Worm (Caenorhabditis elegans): ENCODE data around the gene atx-2.

The atx-2 gene

ce11 chrIII:10461164-10461546 lies at the start of gene atx-2:
atx-2 (plus strand) TSS chrIII:10461389.
- TF ChIP-seq R02D3.7 (tag; optimal IDR thresholded peaks at IDR 0.05): peak; percentile 79
- no peak for TF ChIP-seq unc-62 (GFP tag; optimal IDR thresholded peaks at IDR 0.05)
- TF ChIP-seq eor-1 (tag; optimal IDR thresholded peaks at IDR 0.05): no peak
- TF ChIP-seq nfya-1 (tag; optimal IDR thresholded peaks at IDR 0.05; ENCODE audit: insufficient read depth): peak; percentile 69
- no peak for TF ChIP-seq nhr-12 (tag; optimal IDR thresholded peaks at IDR 0.05)
- TF ChIP-seq egl-5 (tag; optimal IDR thresholded peaks at IDR 0.05): peak; percentile 26
- peak; percentile 98 for TF ChIP-seq hmg-11 (tag; optimal IDR thresholded peaks at IDR 0.05)
- TF ChIP-seq ceh-9 (tag; optimal IDR thresholded peaks at IDR 0.05): no peak
- TF ChIP-seq nhr-237 (tag; optimal IDR thresholded peaks at IDR 0.05): no peak
- TF ChIP-seq nhr-77 (tag; optimal IDR thresholded peaks at IDR 0.05): no peak
- TF ChIP-seq sea-2 (GFP tag; optimal IDR thresholded peaks at IDR 0.05): no peak
- no peak for TF ChIP-seq aly-2 (tag; optimal IDR thresholded peaks at IDR 0.05)
- TF ChIP-seq elt-3 (tag; optimal IDR thresholded peaks at IDR 0.05): no peak
- TF ChIP-seq mml-1 (tag; optimal IDR thresholded peaks at IDR 0.05): no peak
- TF ChIP-seq pqm-1 (tag; optimal IDR thresholded peaks at IDR 0.05): peak; percentile 11
- peak; percentile 80 for TF ChIP-seq lin-15B (tag; optimal IDR thresholded peaks at IDR 0.05)
- TF ChIP-seq elt-1 (tag; optimal IDR thresholded peaks at IDR 0.05): peak; percentile 56
- TF ChIP-seq ztf-11 (tag; optimal IDR thresholded peaks at IDR 0.05): no peak
- TF ChIP-seq zag-1 (tag; optimal IDR thresholded peaks at IDR 0.05): no peak
- TF ChIP-seq unc-39 (tag; optimal IDR thresholded peaks at IDR 0.05): no peak
- peak; percentile 72 for TF ChIP-seq ceh-16 (tag; optimal IDR thresholded peaks at IDR 0.05)
- TF ChIP-seq snpc-4 (tag; optimal IDR thresholded peaks at IDR 0.05): peak; percentile 32
- TF ChIP-seq nhr-28 (tag; optimal IDR thresholded peaks at IDR 0.05): no peak
- peak; percentile 91 for TF ChIP-seq lin-39 (tag; optimal IDR thresholded peaks at IDR 0.05)
- peak; percentile 22 for TF ChIP-seq egl-27 (tag; optimal IDR thresholded peaks at IDR 0.05)
- peak; percentile 59 for TF ChIP-seq skn-1 (tag; optimal IDR thresholded peaks at IDR 0.05)
- peak; percentile 56 for TF ChIP-seq nhr-25 (tag; optimal IDR thresholded peaks at IDR 0.05)
- peak; percentile 62 for TF ChIP-seq pha-4 (tag; optimal IDR thresholded peaks at IDR 0.05)
- no peak for TF ChIP-seq nhr-11 (tag; optimal IDR thresholded peaks at IDR 0.05)
- TF ChIP-seq tbx-2 (tag; optimal IDR thresholded peaks at IDR 0.05): peak; percentile 78
- TF ChIP-seq fos-1 (tag; optimal IDR thresholded peaks at IDR 0.05): peak; percentile 28
- TF ChIP-seq jun-1 (tag; optimal IDR thresholded peaks at IDR 0.05): no peak
- TF ChIP-seq ceh-82 (tag; optimal IDR thresholded peaks at IDR 0.05): peak; percentile 56
- TF ChIP-seq elt-2 (tag; optimal IDR thresholded peaks at IDR 0.05): peak; percentile 46
- no peak for TF ChIP-seq daf-12 (tag; optimal IDR thresholded peaks at IDR 0.05)
- no peak for TF ChIP-seq ztf-4 (tag; optimal IDR thresholded peaks at IDR 0.05)
- TF ChIP-seq ama-1 (optimal IDR thresholded peaks at IDR 0.05): no peak
- peak; percentile 42 for TF ChIP-seq fkh-10 (GFP tag; optimal IDR thresholded peaks at IDR 0.05)
- no peak for TF ChIP-seq ZK546.5 (tag; optimal IDR thresholded peaks at IDR 0.05)
- TF ChIP-seq fkh-2 (tag; optimal IDR thresholded peaks at IDR 0.05): no peak
- peak; percentile 77 for TF ChIP-seq nhr-23 (tag; optimal IDR thresholded peaks at IDR 0.05)
- TF ChIP-seq ceh-28 (tag; optimal IDR thresholded peaks at IDR 0.05): peak; percentile 73
- TF ChIP-seq nhr-43 (tag; optimal IDR thresholded peaks at IDR 0.05; ENCODE audit: poor library complexity, severe bottlenecking): peak; percentile 93
- peak; percentile 85 for TF ChIP-seq lsy-12 (tag; optimal IDR thresholded peaks at IDR 0.05)
- TF ChIP-seq nhr-76 (tag; optimal IDR thresholded peaks at IDR 0.05): no peak
- peak; percentile 72 for TF ChIP-seq mdl-1 (tag; optimal IDR thresholded peaks at IDR 0.05)
- TF ChIP-seq nhr-67 (tag; optimal IDR thresholded peaks at IDR 0.05): no peak

ce11 chrIII:10415822-10416221 lies 45.4 kb upstream of the atx-2 start, which contains the start of gene ymel-1:
ymel-1 (plus strand) TSS chrIII:10416139.
- TF ChIP-seq lin-15B (tag; optimal IDR thresholded peaks at IDR 0.05) (peak; percentile 50), nhr-25 (tag; optimal IDR thresholded peaks at IDR 0.05) (peak; percentile 19), aly-2 (tag; optimal IDR thresholded peaks at IDR 0.05) (peak; percentile 14), nfya-1 (tag; optimal IDR thresholded peaks at IDR 0.05; ENCODE audit: insufficient read depth) (peak; percentile 35), pha-4 (tag; optimal IDR thresholded peaks at IDR 0.05) (peak; percentile 53), nhr-12 (tag; optimal IDR thresholded peaks at IDR 0.05) (no peak), skn-1 (tag; optimal IDR thresholded peaks at IDR 0.05) (no peak), lin-39 (tag; optimal IDR thresholded peaks at IDR 0.05) (peak; percentile 60), R02D3.7 (tag; optimal IDR thresholded peaks at IDR 0.05) (peak; percentile 11), jun-1 (tag; optimal IDR thresholded peaks at IDR 0.05) (no peak), pqm-1 (tag; optimal IDR thresholded peaks at IDR 0.05) (peak; percentile 39), lsy-12 (tag; optimal IDR thresholded peaks at IDR 0.05) (no peak), nhr-23 (tag; optimal IDR thresholded peaks at IDR 0.05) (peak; percentile 32), elt-2 (tag; optimal IDR thresholded peaks at IDR 0.05) (peak; percentile 22), hmg-11 (tag; optimal IDR thresholded peaks at IDR 0.05) (peak; percentile 29)
